Worm (Caenorhabditis elegans) whole organism, L4/young adult: ENCODE results near the gene ZK673.6.
"Not testable (repeated sequence)": the region's sequence is repeated elsewhere in the genome, so short reads cannot be mapped to it uniquely, and the experiment has no call there.

ENCODE experiments used
- dao-5 ChIP-seq: sonication (generic microtip); optimal IDR thresholded peaks from 2 replicates; lab custom pipeline; 2016; ENCODE audit warnings: missing genotype, missing genetic modification characterization, moderate library complexity, missing compliant biosample characterization
- him-1 ChIP-seq: sonication (generic microtip); optimal IDR thresholded peaks from 2 replicates; lab custom pipeline; 2016; ENCODE audit warnings: missing genotype, missing genetic modification reagents, missing genetic modification characterization, missing compliant biosample characterization

DNA sequence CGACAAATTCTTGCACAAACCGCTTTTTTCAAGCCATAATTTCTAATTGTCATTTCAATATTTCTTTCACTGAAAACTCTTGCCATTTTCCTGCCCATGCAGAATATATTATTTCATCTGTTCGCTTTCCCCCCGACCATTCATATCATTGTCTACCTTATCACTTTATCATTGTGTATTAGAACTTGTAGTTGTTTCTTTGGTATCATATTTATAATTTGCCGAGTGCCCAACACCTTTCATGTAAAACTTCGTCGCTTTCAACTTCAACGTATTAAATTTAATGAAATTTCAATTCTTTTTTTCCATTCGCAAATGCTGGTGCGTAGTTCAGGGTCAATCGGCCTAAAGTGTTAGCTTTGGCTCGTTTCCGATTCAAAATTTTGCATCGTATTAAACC is 21.3 kb downstream of the ZK673.6 start, which contains the start of gene ZK673.1:
- TF ChIP-seq him-1, dao-5 (tag; lab: Kevin White, UChicago): not testable (repeated sequence)
